Worm (Caenorhabditis elegans): ENCODE data around the gene srlf-13.

- TF ChIP-seq zim-3 (tag; optimal IDR thresholded peaks at IDR 0.05) = no peak
- TF ChIP-seq madf-3 (GFP tag; IDR thresholded peaks at IDR 0.05) = no peak
- no peak for TF ChIP-seq F55B11.4 (tag; optimal IDR thresholded peaks at IDR 0.05; ENCODE audit: borderline replicate concordance, insufficient read depth)
- TF ChIP-seq pha-4 (tag; optimal IDR thresholded peaks at IDR 0.05) = no peak
- TF ChIP-seq F37B4.10 (GFP tag; IDR thresholded peaks at IDR 0.05) = no peak
- TF ChIP-seq F57A8.1 (GFP tag; optimal IDR thresholded peaks at IDR 0.05) = no peak
- no peak for TF ChIP-seq nfya-1 (tag; optimal IDR thresholded peaks at IDR 0.05; ENCODE audit: borderline replicate concordance, insufficient read depth)
- TF ChIP-seq ztf-6 (GFP tag; IDR thresholded peaks at IDR 0.05) = no peak
- TF ChIP-seq ceh-27 (GFP tag; optimal IDR thresholded peaks at IDR 0.05) = no peak
- TF ChIP-seq attf-6 (GFP tag; IDR thresholded peaks at IDR 0.05) = no peak
- TF ChIP-seq C17E4.6 (GFP tag; IDR thresholded peaks at IDR 0.05) = no peak
These were observed 1.7 kb upstream of the srlf-13 start for ce11 chrIV:10898160-10898559.

All from whole organism, young adult.